Worm (Caenorhabditis elegans): ENCODE measurements around the gene col-151.

The col-151 gene

DNA sequence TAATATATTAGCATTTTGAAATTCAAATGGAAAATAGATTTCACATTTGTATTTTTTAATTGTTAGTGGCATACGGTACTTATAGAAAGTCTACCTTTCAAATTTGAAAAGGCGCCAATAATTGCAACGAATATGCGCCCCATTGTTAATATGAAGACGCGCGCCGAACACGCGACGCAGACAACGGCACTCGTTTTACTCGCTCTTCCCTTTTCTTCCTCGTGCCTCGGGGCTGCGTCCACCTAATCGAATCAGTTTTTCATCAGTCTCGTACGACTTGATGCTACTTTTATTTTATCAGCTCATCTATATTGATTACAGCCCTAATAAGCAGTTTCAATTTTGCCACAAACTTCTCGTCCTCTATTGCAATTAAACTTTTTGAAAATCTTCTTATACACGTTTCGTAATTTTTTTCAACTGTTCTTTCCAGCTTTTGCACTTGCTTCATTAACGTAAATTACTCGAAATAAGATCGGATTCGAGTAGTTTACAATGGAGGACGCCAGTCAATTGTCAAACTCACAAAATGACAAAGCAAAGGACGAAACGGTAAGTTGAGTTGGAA lies 33.1 kb downstream of the col-151 start, which contains the start of gene cash-1:
Gene cash-1, plus strand, starts transcription at position 432 of the 568 bp plus-strand sequence.
- no peak for TF ChIP-seq tra-4 (tag; optimal IDR thresholded peaks at IDR 0.05)
- TF ChIP-seq flt-1 (GFP tag; IDR thresholded peaks at IDR 0.05) = no peak
- no peak for TF ChIP-seq ets-7 (tag; optimal IDR thresholded peaks at IDR 0.05)
- no peak for TF ChIP-seq ama-1 (optimal IDR thresholded peaks at IDR 0.05)
- TF ChIP-seq aly-1 (tag; optimal IDR thresholded peaks at IDR 0.05) = no peak
- TF ChIP-seq ceh-13 (GFP tag; optimal IDR thresholded peaks at IDR 0.05) = no peak
- no peak for TF ChIP-seq hmg-4 (GFP tag; optimal IDR thresholded peaks at IDR 0.05)
- TF ChIP-seq tbx-37 (GFP tag; conservative IDR thresholded peaks at IDR 0.05) = no peak
- TF ChIP-seq hnd-1 (tag; optimal IDR thresholded peaks at IDR 0.05) = no peak

- no peak for TF ChIP-seq pes-1 (GFP tag; IDR thresholded peaks at IDR 0.05)
- no peak for TF ChIP-seq tbx-11 (GFP tag; IDR thresholded peaks at IDR 0.05)
- TF ChIP-seq B0310.2 (tag; optimal IDR thresholded peaks at IDR 0.05) = no peak
- no peak for TF ChIP-seq tbx-37 (GFP tag; conservative IDR thresholded peaks at IDR 0.05)
- no peak for TF ChIP-seq flt-1 (GFP tag; IDR thresholded peaks at IDR 0.05)
- no peak for TF ChIP-seq hmg-4 (GFP tag; optimal IDR thresholded peaks at IDR 0.05)
- TF ChIP-seq aly-1 (tag; optimal IDR thresholded peaks at IDR 0.05) = no peak
- no peak for TF ChIP-seq ama-1 (optimal IDR thresholded peaks at IDR 0.05)
- TF ChIP-seq F13C5.2 (tag; optimal IDR thresholded peaks at IDR 0.05) = no peak
- no peak for TF ChIP-seq tra-4 (tag; optimal IDR thresholded peaks at IDR 0.05)
- TF ChIP-seq hnd-1 (tag; optimal IDR thresholded peaks at IDR 0.05) = no peak
- TF ChIP-seq scrt-1 (GFP tag; IDR thresholded peaks at IDR 0.05) = no peak
- TF ChIP-seq ceh-13 (GFP tag; optimal IDR thresholded peaks at IDR 0.05) = no peak
- no peak for TF ChIP-seq hmbx-1 (tag; optimal IDR thresholded peaks at IDR 0.05)
- TF ChIP-seq ets-7 (tag; optimal IDR thresholded peaks at IDR 0.05) = no peak
- TF ChIP-seq sea-1 (GFP tag; conservative IDR thresholded peaks at IDR 0.05) = no peak
Measured at ce11 chrV:10360186-10360585, 34.8 kb downstream of the col-151 start.

DNA sequence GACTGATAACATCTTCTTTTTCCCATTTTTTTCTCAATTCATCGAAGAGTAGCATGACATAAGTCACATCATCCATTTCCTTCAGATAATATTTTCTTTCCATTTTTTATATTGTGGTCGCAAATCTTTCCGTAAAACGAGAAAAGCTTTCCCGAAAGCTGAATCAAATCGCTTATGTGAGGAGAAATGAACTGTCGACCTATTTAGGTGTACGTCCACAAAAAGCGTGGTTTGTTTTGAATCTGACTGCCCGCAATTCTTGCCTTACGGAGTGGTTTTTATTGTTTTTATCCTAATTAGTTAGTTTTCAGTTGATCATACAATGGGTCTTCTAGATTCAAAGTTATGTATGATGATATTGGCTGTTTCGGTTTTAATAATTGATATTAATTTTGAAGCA lies 36.8 kb downstream of the col-151 start, which contains the start of gene ttll-15:
Gene ttll-15, plus strand, starts transcription at position 301 of the 400 bp plus-strand sequence.
- no peak for TF ChIP-seq hnd-1 (tag; optimal IDR thresholded peaks at IDR 0.05)
- TF ChIP-seq aly-1 (tag; optimal IDR thresholded peaks at IDR 0.05) = no peak
- TF ChIP-seq F13C5.2 (tag; optimal IDR thresholded peaks at IDR 0.05) = no peak
- no peak for TF ChIP-seq scrt-1 (GFP tag; IDR thresholded peaks at IDR 0.05)
- TF ChIP-seq ceh-13 (GFP tag; optimal IDR thresholded peaks at IDR 0.05) = no peak
- no peak for TF ChIP-seq pes-1 (GFP tag; IDR thresholded peaks at IDR 0.05)
- no peak for TF ChIP-seq B0310.2 (tag; optimal IDR thresholded peaks at IDR 0.05)
- no peak for TF ChIP-seq ama-1 (optimal IDR thresholded peaks at IDR 0.05)
- no peak for TF ChIP-seq ceh-36 (tag; optimal IDR thresholded peaks at IDR 0.05)
- TF ChIP-seq tbx-11 (GFP tag; IDR thresholded peaks at IDR 0.05) = no peak
- TF ChIP-seq hmbx-1 (tag; optimal IDR thresholded peaks at IDR 0.05) = no peak
- TF ChIP-seq flt-1 (GFP tag; IDR thresholded peaks at IDR 0.05) = no peak
- no peak for TF ChIP-seq tra-4 (tag; optimal IDR thresholded peaks at IDR 0.05)
- no peak for TF ChIP-seq hmg-4 (GFP tag; optimal IDR thresholded peaks at IDR 0.05)
- TF ChIP-seq sea-1 (GFP tag; conservative IDR thresholded peaks at IDR 0.05) = no peak
- TF ChIP-seq tbx-37 (GFP tag; conservative IDR thresholded peaks at IDR 0.05) = no peak
- no peak for TF ChIP-seq ets-7 (tag; optimal IDR thresholded peaks at IDR 0.05)

DNA sequence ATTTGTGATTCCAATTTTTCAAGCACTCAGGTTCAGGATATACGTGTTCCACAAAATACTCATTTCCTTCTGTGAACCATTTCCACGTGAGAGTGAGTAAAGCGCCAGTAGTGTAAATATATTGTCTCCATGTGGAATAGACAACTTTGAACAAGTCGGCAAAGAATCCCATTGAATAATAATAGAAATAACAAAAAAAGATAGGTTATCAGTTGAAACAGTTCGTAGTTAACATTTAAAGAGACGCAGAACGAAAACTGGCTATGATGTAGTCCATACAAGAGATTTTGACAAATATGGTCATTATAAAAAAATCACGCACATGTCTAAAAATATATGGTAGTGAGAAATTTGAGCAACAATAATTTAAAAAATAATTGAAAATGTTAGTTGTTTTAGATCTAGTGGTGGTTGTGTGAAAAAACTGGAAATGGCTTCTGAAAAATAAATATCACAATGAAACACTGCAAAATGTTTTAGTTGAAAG lies 37.5 kb downstream of the col-151 start, which contains the start of gene ceeh-2:
Gene ceeh-2, minus strand, starts transcription at position 437 of the 487 bp plus-strand sequence.
- TF ChIP-seq tbx-11 (GFP tag; IDR thresholded peaks at IDR 0.05) (no peak), ceh-36 (tag; optimal IDR thresholded peaks at IDR 0.05) (no peak)

DNA sequence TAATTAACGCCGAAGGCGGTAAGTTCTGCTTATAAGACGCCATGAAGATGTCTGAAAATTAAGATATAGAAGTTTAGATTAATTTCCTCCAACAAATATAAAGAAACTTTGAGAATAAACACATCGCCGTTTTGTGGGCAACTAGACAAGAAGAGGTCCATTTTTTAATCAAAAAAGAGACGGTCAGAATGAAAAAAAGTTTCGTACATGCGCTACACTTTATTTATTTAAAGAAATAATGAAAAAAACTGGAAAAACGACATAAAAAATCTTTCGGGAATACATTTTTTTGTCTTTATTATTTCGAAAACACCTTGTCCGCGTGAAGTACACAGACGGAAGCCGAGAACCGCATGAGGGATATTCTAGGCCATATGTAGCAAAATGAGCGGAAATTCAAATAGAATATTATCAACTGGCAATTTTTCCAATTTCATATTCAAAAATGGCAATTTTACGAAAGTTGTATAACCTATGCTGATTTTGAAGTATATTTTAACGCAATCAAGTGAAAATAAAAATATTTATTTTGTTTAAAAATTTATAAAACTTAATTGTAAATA lies 39.2 kb downstream of the col-151 start, which contains the start of gene sluh-7:
Gene sluh-7, minus strand, starts transcription at position 51 of the 563 bp plus-strand sequence.
- TF ChIP-seq aly-1 (tag; optimal IDR thresholded peaks at IDR 0.05) = no peak
- TF ChIP-seq pes-1 (GFP tag; IDR thresholded peaks at IDR 0.05) = no peak; the same call in 1 of the 2 replicates
- no peak for TF ChIP-seq ama-1 (optimal IDR thresholded peaks at IDR 0.05)
- TF ChIP-seq hmg-4 (GFP tag; optimal IDR thresholded peaks at IDR 0.05) = no peak
- peak; percentile 86 for TF ChIP-seq tbx-37 (GFP tag; conservative IDR thresholded peaks at IDR 0.05)
- no peak for TF ChIP-seq ets-7 (tag; optimal IDR thresholded peaks at IDR 0.05)
- no peak for TF ChIP-seq tbx-11 (GFP tag; IDR thresholded peaks at IDR 0.05)
- TF ChIP-seq ceh-36 (tag; optimal IDR thresholded peaks at IDR 0.05) = no peak
- TF ChIP-seq ceh-13 (GFP tag; optimal IDR thresholded peaks at IDR 0.05) = peak; percentile 28
- TF ChIP-seq F13C5.2 (tag; optimal IDR thresholded peaks at IDR 0.05) = peak; percentile 43
- TF ChIP-seq scrt-1 (GFP tag; IDR thresholded peaks at IDR 0.05) = no peak
- TF ChIP-seq B0310.2 (tag; optimal IDR thresholded peaks at IDR 0.05) = no peak
- TF ChIP-seq hnd-1 (tag; optimal IDR thresholded peaks at IDR 0.05) = peak; percentile 21
- no peak for TF ChIP-seq tra-4 (tag; optimal IDR thresholded peaks at IDR 0.05)
- TF ChIP-seq flt-1 (GFP tag; IDR thresholded peaks at IDR 0.05) = no peak
- TF ChIP-seq sea-1 (GFP tag; conservative IDR thresholded peaks at IDR 0.05) = no peak
- no peak for TF ChIP-seq hmbx-1 (tag; optimal IDR thresholded peaks at IDR 0.05)

ce11 chrV:10352928-10353427 lies 42.0 kb downstream of the col-151 start, which contains the start of gene nol-56:
Gene nol-56 (minus strand): TSS chrV:10352978.
- 0 out of 2 replicates have a peak, but pooled peaks have one; percentile 37 for TF ChIP-seq pes-1 (GFP tag; IDR thresholded peaks at IDR 0.05)
- no peak for TF ChIP-seq hmbx-1 (tag; optimal IDR thresholded peaks at IDR 0.05)

ce11 chrV:10350054-10350453 lies 45.0 kb downstream of the col-151 start, which contains the start of gene K07C5.9:
Gene K07C5.9 (minus strand): TSS chrV:10350154.
- TF ChIP-seq hnd-1 (tag; optimal IDR thresholded peaks at IDR 0.05) (no peak), tbx-37 (GFP tag; conservative IDR thresholded peaks at IDR 0.05) (no peak), ceh-13 (GFP tag; optimal IDR thresholded peaks at IDR 0.05) (no peak), sea-1 (GFP tag; conservative IDR thresholded peaks at IDR 0.05) (no peak)
